Worm (Caenorhabditis elegans): ENCODE measurements around the gene acer-1.

DNA sequence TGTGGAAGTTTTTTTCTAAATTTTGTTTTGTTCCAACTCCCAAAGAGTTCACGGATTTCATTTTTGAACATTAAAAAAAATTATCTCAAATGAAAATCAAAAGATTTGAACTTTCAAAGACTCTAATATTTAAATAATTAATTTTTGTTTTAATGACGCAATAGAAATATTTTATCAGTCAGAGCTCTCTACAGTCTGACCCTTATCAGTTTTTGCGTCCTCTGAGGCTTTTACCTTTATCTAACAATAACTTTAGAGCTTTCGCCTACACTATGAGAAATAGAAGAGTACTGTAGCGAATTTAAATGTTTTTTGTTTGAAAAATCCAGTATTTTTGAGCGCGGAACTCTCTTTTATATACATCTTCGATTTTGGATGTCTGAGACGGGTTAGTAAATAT lies 28.7 kb upstream of the acer-1 start, which contains the start of gene B0252.5:
- TF ChIP-seq nhr-11 (tag; optimal IDR thresholded peaks at IDR 0.05) (no peak), elt-3 (tag; optimal IDR thresholded peaks at IDR 0.05) (no peak), ceh-16 (tag; optimal IDR thresholded peaks at IDR 0.05) (no peak), R02D3.7 (tag; optimal IDR thresholded peaks at IDR 0.05) (no peak), jun-1 (tag; optimal IDR thresholded peaks at IDR 0.05) (no peak), zag-1 (tag; optimal IDR thresholded peaks at IDR 0.05) (no peak), lin-39 (tag; optimal IDR thresholded peaks at IDR 0.05) (no peak), lsy-12 (tag; optimal IDR thresholded peaks at IDR 0.05) (no peak), daf-12 (tag; optimal IDR thresholded peaks at IDR 0.05) (no peak), lin-15B (tag; optimal IDR thresholded peaks at IDR 0.05) (no peak), ztf-4 (tag; optimal IDR thresholded peaks at IDR 0.05) (no peak)

All from whole organism, L3 larva.